Worm (Caenorhabditis elegans) whole organism, L4 larva: ENCODE data around the gene Y51H7C.9.

Experiments used
- ceh-28 ChIP-seq: fragments of 150-350 bp; optimal IDR thresholded peaks from 2 replicates; lab custom pipeline; 2014; ENCODE audit warnings: missing biosample characterization, missing genetic modification reagents, missing genetic modification characterization
- fkh-10 ChIP-seq: fragments of 150-350 bp; optimal IDR thresholded peaks from 2 replicates; lab custom pipeline; 2014; ENCODE audit warnings: missing biosample characterization, missing genetic modification reagents, missing genetic modification characterization
- lin-13 ChIP-seq: fragments of 150-350 bp; optimal IDR thresholded peaks from 2 replicates; lab custom pipeline; 2014; ENCODE audit warnings: missing biosample characterization, missing genetic modification reagents, missing genetic modification characterization
- nhr-237 ChIP-seq: sonication (generic microtip); optimal IDR thresholded peaks from 2 replicates; lab custom pipeline; 2017; ENCODE audit warnings: missing biosample characterization, missing genetic modification characterization

- TF ChIP-seq ceh-28 (tag; lab: Kevin White, UChicago) (no peak), lin-13 (GFP tag; lab: Kevin White, UChicago) (no peak), fkh-10 (no peak), nhr-237 (tag; lab: Kevin White, UChicago) (no peak)
Measured at ce11 chrII:1374889-1375288, 36.4 kb downstream of the Y51H7C.9 start, which contains the start of gene rog-1.
